Fruit fly (Drosophila melanogaster) whole organism, embryonic: ENCODE measurements around the gene MSAmiP.

Experiments used
- Ada2b ChIP-seq: fragments of 200-800 bp; sonication (Bioruptor generic); IDR thresholded peaks from 2 replicates; pipeline ENCODE4 v1.3.6; 2022; ENCODE audit warnings: missing biosample characterization, missing genetic modification characterization
- Blimp-1 ChIP-seq: fragments of 200-800 bp; sonication (Bioruptor generic); optimal IDR thresholded peaks from 3 replicates; lab custom pipeline; 2018; ENCODE audit warnings: missing biosample characterization, missing genetic modification characterization, mild to moderate bottlenecking, moderate library complexity, missing genetic modification reagents
- CG10147 ChIP-seq: fragments of 200-800 bp; sonication (Bioruptor generic); optimal IDR thresholded peaks from 2 replicates; lab custom pipeline; 2019; ENCODE audit warnings: missing biosample characterization, mild to moderate bottlenecking, missing genetic modification characterization, moderate library complexity
- CG11085 ChIP-seq: fragments of 200-800 bp; sonication (Bioruptor generic); IDR thresholded peaks from 2 replicates; pipeline ENCODE4 v1.3.6; 2022; ENCODE audit warnings: missing biosample characterization, missing genetic modification characterization
- CG11247 ChIP-seq: fragments of 200-800 bp; sonication (Bioruptor generic); IDR thresholded peaks from 2 replicates; pipeline ENCODE4 v1.3.6; 2022; ENCODE audit warnings: missing biosample characterization, missing genetic modification characterization
- CG11398 ChIP-seq: fragments of 200-800 bp; sonication (Bioruptor generic); optimal IDR thresholded peaks from 2 replicates; lab custom pipeline; 2016; ENCODE audit warnings: missing biosample characterization, missing genetic modification characterization
- CG12219 ChIP-seq: fragments of 200-800 bp; sonication (Bioruptor generic); optimal IDR thresholded peaks from 3 replicates; lab custom pipeline; 2018; ENCODE audit warnings: missing biosample characterization, mild to moderate bottlenecking, missing genetic modification characterization
- CG13894 ChIP-seq: fragments of 200-800 bp; sonication (Bioruptor generic); optimal IDR thresholded peaks from 3 replicates; lab custom pipeline; 2018; ENCODE audit warnings: missing biosample characterization, mild to moderate bottlenecking, missing genetic modification characterization, moderate library complexity
- CG14710 ChIP-seq: fragments of 200-800 bp; sonication (Bioruptor generic); optimal IDR thresholded peaks from 3 replicates; lab custom pipeline; 2019; ENCODE audit warnings: missing biosample characterization, mild to moderate bottlenecking, missing genetic modification characterization, moderate library complexity
- CG15269 ChIP-seq: fragments of 200-800 bp; sonication (Bioruptor generic); optimal IDR thresholded peaks from 2 replicates; lab custom pipeline; 2018; ENCODE audit warnings: missing biosample characterization, mild to moderate bottlenecking, missing genetic modification characterization, moderate library complexity
- CG15479 ChIP-seq: fragments of 200-800 bp; sonication (Bioruptor generic); optimal IDR thresholded peaks from 3 replicates; lab custom pipeline; 2019; ENCODE audit warnings: missing biosample characterization, mild to moderate bottlenecking, missing genetic modification characterization, moderate library complexity
- CG1647 ChIP-seq: fragments of 200-800 bp; sonication (Bioruptor generic); optimal IDR thresholded peaks from 3 replicates; lab custom pipeline; 2016; ENCODE audit warnings: missing biosample characterization, missing genetic modification characterization
- CG16863 ChIP-seq: fragments of 200-800 bp; sonication (Bioruptor generic); optimal IDR thresholded peaks from 3 replicates; lab custom pipeline; 2016; ENCODE audit warnings: missing biosample characterization, missing genetic modification characterization
- CG2129 ChIP-seq: fragments of 200-800 bp; sonication (Bioruptor generic); IDR thresholded peaks from 2 replicates; pipeline ENCODE4 v1.3.6; 2022; ENCODE audit warnings: missing biosample characterization, missing genetic modification characterization; ENCODE audit not compliant: partially characterized antibody
- CG2199 ChIP-seq: fragments of 200-800 bp; sonication (Bioruptor generic); IDR thresholded peaks from 3 replicates; pipeline ENCODE4 v1.3.6; 2022; ENCODE audit warnings: missing biosample characterization, missing genetic modification characterization
- CG2875 ChIP-seq: fragments of 200-800 bp; sonication (Bioruptor generic); optimal IDR thresholded peaks from 2 replicates; lab custom pipeline; 2017; ENCODE audit warnings: missing biosample characterization, mild to moderate bottlenecking, missing genetic modification characterization, missing genetic modification reagents
- CG31441 ChIP-seq: fragments of 200-800 bp; sonication (Bioruptor generic); IDR thresholded peaks from 2 replicates; pipeline ENCODE4 v1.3.6; 2022; ENCODE audit warnings: missing biosample characterization, missing genetic modification characterization
- CG32772 ChIP-seq: fragments of 200-800 bp; sonication (Bioruptor generic); IDR thresholded peaks from 2 replicates; pipeline ENCODE4 v1.3.6; 2022; ENCODE audit warnings: missing biosample characterization, missing genetic modification characterization
- CG5953 ChIP-seq: fragments of 200-800 bp; sonication (Bioruptor generic); IDR thresholded peaks from 2 replicates; pipeline ENCODE4 v1.3.6; 2022; ENCODE audit warnings: missing biosample characterization, missing genetic modification characterization
- CG6654 ChIP-seq: fragments of 200-800 bp; sonication (Bioruptor generic); optimal IDR thresholded peaks from 2 replicates; lab custom pipeline; 2017; ENCODE audit warnings: missing biosample characterization, mild to moderate bottlenecking, missing genetic modification characterization
- CG6689 ChIP-seq: fragments of 200-800 bp; sonication (Bioruptor generic); IDR thresholded peaks from 2 replicates; pipeline ENCODE4 v1.3.6; 2022; ENCODE audit warnings: missing biosample characterization, missing genetic modification characterization
- CG7556 ChIP-seq: fragments of 200-800 bp; sonication (Bioruptor generic); optimal IDR thresholded peaks from 2 replicates; lab custom pipeline; 2017; ENCODE audit warnings: missing biosample characterization, mild to moderate bottlenecking, missing genetic modification characterization
- CG8388 ChIP-seq: fragments of 200-800 bp; sonication (Bioruptor generic); optimal IDR thresholded peaks from 2 replicates; lab custom pipeline; 2019; ENCODE audit warnings: missing biosample characterization, mild to moderate bottlenecking, missing genetic modification characterization, moderate library complexity
- CG9817 ChIP-seq: fragments of 200-800 bp; sonication (Bioruptor generic); optimal IDR thresholded peaks from 2 replicates; lab custom pipeline; 2018; ENCODE audit warnings: missing biosample characterization, mild to moderate bottlenecking, missing genetic modification characterization, moderate library complexity
- CTCF ChIP-seq: fragments of 200-800 bp; sonication (Bioruptor generic); optimal IDR thresholded peaks from 2 replicates; lab custom pipeline; 2017; ENCODE audit warnings: missing biosample characterization, mild to moderate bottlenecking, missing genetic modification characterization, moderate library complexity
- Dll ChIP-seq: fragments of 200-800 bp; sonication (Bioruptor generic); IDR thresholded peaks from 4 replicates; pipeline ENCODE4 v1.3.6; 2022; ENCODE audit warnings: missing biosample characterization, missing genetic modification characterization; ENCODE audit not compliant: partially characterized antibody
- E2f1 ChIP-seq: fragments of 200-800 bp; sonication (Bioruptor generic); IDR thresholded peaks from 2 replicates; pipeline ENCODE4 v1.3.6; 2022; ENCODE audit warnings: missing biosample characterization, missing genetic modification characterization
- HLH4C ChIP-seq: fragments of 200-800 bp; sonication (Bioruptor generic); IDR thresholded peaks from 3 replicates; pipeline ENCODE4 v1.3.6; 2022; ENCODE audit warnings: missing biosample characterization, missing genetic modification characterization; ENCODE audit not compliant: partially characterized antibody
- Kr ChIP-seq: fragments of 200-800 bp; sonication (Bioruptor generic); optimal IDR thresholded peaks from 2 replicates; lab custom pipeline; 2017; ENCODE audit warnings: missing biosample characterization, mild to moderate bottlenecking, missing genetic modification characterization
- MBD-R2 ChIP-seq: fragments of 200-800 bp; sonication (Bioruptor generic); IDR thresholded peaks from 2 replicates; pipeline ENCODE4 v1.3.6; 2022; ENCODE audit warnings: missing biosample characterization, missing genetic modification characterization
- NC2α ChIP-seq: fragments of 200-800 bp; sonication (Bioruptor generic); optimal IDR thresholded peaks from 2 replicates; lab custom pipeline; 2016; ENCODE audit warnings: missing biosample characterization, missing genetic modification characterization
- NFAT ChIP-seq: fragments of 200-800 bp; sonication (Bioruptor generic); IDR thresholded peaks from 2 replicates; pipeline ENCODE4 v1.3.6; 2022; ENCODE audit warnings: missing biosample characterization, missing genetic modification characterization
- Usf ChIP-seq: fragments of 200-800 bp; sonication (Bioruptor generic); optimal IDR thresholded peaks from 2 replicates; lab custom pipeline; 2017; ENCODE audit warnings: missing genotype, missing biosample characterization, missing genetic modification characterization
- abd-A ChIP-seq: fragments of 200-800 bp; sonication (Bioruptor generic); optimal IDR thresholded peaks from 3 replicates; lab custom pipeline; 2019; ENCODE audit warnings: missing biosample characterization, mild to moderate bottlenecking, missing genetic modification characterization, moderate library complexity
- al ChIP-seq: fragments of 200-800 bp; sonication (Bioruptor generic); IDR thresholded peaks from 2 replicates; pipeline ENCODE4 v1.3.6; 2022; ENCODE audit warnings: missing biosample characterization, missing genetic modification characterization
- bbx ChIP-seq: fragments of 200-800 bp; sonication (Bioruptor generic); IDR thresholded peaks from 2 replicates; pipeline ENCODE4 v1.3.6; 2022; ENCODE audit warnings: missing biosample characterization, missing genetic modification characterization; ENCODE audit not compliant: partially characterized antibody
- cad ChIP-seq: fragments of >200 bp; optimal IDR thresholded peaks from 2 replicates; lab custom pipeline; 2017; ENCODE audit warnings: missing biosample characterization, missing genetic modification characterization
- cas ChIP-seq: fragments of 200-800 bp; sonication (Bioruptor generic); IDR thresholded peaks from 2 replicates; pipeline ENCODE4 v1.3.6; 2022; ENCODE audit warnings: missing biosample characterization, missing genetic modification characterization
- chinmo ChIP-seq: fragments of 200-800 bp; sonication (Bioruptor generic); IDR thresholded peaks from 4 replicates; pipeline ENCODE4 v1.3.6; 2022; ENCODE audit warnings: missing biosample characterization, missing genetic modification characterization; ENCODE audit not compliant: partially characterized antibody
- chm ChIP-seq: fragments of 200-800 bp; sonication (Bioruptor generic); IDR thresholded peaks from 2 replicates; pipeline ENCODE4 v1.3.6; 2022; ENCODE audit warnings: missing biosample characterization, missing genetic modification characterization
- cwo ChIP-seq: fragments of 200-800 bp; sonication (Bioruptor generic); optimal IDR thresholded peaks from 3 replicates; lab custom pipeline; 2017; ENCODE audit warnings: missing biosample characterization, missing genetic modification characterization, mild to moderate bottlenecking, moderate library complexity, missing genetic modification reagents
- esg ChIP-seq: fragments of 200-800 bp; sonication (Bioruptor generic); conservative IDR thresholded peaks from 2 replicates; pipeline ENCODE4 v1.3.6; 2022; ENCODE audit warnings: missing biosample characterization, missing genetic modification characterization
- eyg ChIP-seq: fragments of 200-800 bp; sonication (Bioruptor generic); optimal IDR thresholded peaks from 3 replicates; lab custom pipeline; 2016; ENCODE audit warnings: missing biosample characterization, missing genetic modification characterization
- gro ChIP-seq: fragments of 200-800 bp; sonication (Bioruptor generic); optimal IDR thresholded peaks from 2 replicates; lab custom pipeline; 2016; ENCODE audit warnings: missing biosample characterization, missing genetic modification characterization
- mam ChIP-seq: fragments of 200-800 bp; sonication (Bioruptor generic); optimal IDR thresholded peaks from 3 replicates; lab custom pipeline; 2016; ENCODE audit warnings: missing biosample characterization, missing genetic modification characterization
- org-1 ChIP-seq: fragments of 200-800 bp; sonication (Bioruptor generic); optimal IDR thresholded peaks from 2 replicates; lab custom pipeline; 2017; ENCODE audit warnings: missing biosample characterization, missing genetic modification characterization
- ro ChIP-seq: fragments of 200-800 bp; sonication (Bioruptor generic); IDR thresholded peaks from 2 replicates; pipeline ENCODE4 v1.3.6; 2022; ENCODE audit warnings: missing biosample characterization, missing genetic modification characterization
- run ChIP-seq: fragments of 200-800 bp; sonication (Bioruptor generic); optimal IDR thresholded peaks from 3 replicates; lab custom pipeline; 2018; ENCODE audit warnings: missing biosample characterization, mild to moderate bottlenecking, missing genetic modification characterization
- tna ChIP-seq: fragments of 200-800 bp; sonication (Bioruptor generic); IDR thresholded peaks from 2 replicates; pipeline ENCODE4 v1.3.6; 2022; ENCODE audit warnings: missing biosample characterization, missing genetic modification characterization; ENCODE audit not compliant: partially characterized antibody
- zfh1 ChIP-seq: fragments of 200-800 bp; sonication (Bioruptor generic); IDR thresholded peaks from 3 replicates; pipeline ENCODE4 v1.3.6; 2022; ENCODE audit warnings: missing biosample characterization, missing genetic modification characterization

Gene MSAmiP

DNA sequence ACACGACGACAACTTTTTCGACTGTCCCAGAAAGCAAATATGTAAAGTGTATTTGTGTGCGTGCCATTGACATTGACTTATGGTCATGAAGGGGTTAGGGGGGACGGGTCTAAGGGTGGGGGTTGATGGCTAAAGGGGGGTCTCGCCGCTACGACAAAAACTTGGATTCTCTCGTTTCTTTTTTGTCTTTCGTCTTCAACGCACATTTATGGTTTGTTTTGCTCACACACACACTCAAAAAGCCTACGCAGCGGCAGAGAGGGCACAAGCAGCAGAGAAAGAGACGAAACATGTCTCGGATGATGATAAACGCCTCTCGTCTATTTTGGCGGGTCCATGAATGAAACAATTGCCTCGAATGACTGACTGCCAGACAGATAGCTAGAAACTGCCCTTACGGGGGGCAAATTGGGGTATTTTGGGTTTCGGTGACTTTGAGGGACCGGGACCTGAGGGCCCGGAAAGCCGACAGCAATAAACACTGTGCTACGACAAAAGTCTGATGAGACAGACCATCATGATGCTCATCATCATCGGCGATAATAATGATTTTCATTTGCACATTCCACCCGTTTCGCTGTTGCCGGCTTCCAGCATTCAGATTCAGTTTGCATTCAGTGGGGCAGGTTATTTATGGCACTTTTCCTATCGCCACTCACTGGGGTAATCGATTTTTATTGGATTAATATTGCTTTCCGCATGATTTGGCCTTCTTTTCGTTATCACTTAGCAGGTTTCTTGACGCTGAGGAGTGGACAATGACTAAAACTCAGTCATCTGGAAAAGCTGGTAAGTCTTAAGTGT is 45.2 kb downstream of the MSAmiP start:
- TF ChIP-seq CG32772 (GFP tag; lab: Robert Waterston, UW) (no peak), esg (GFP tag; lab: Robert Waterston, UW) (no peak), chinmo (GFP tag; lab: Robert Waterston, UW) (0 out of 4 replicates have a peak, but pooled peaks have one; percentile 36), Dll (GFP tag; lab: Robert Waterston, UW) (no peak), chm (GFP tag; lab: Robert Waterston, UW) (0 out of 2 replicates have a peak, but pooled peaks have one; percentile 25), CG31441 (GFP tag; lab: Robert Waterston, UW) (no peak), abd-A (tag; lab: Kevin White, UChicago) (peak; percentile 98), zfh1 (GFP tag; lab: Robert Waterston, UW) (no peak), CG2199 (no peak), CG8388 (GFP tag; lab: Kevin White, UChicago) (no peak), al (no peak), Blimp-1 (no peak), HLH4C (no peak), CG11085 (GFP tag; lab: Robert Waterston, UW) (no peak), gro (GFP tag; lab: Kevin White, UChicago) (no peak), CG2875 (GFP tag; lab: Kevin White, UChicago) (no peak), CG14710 (tag; lab: Kevin White, UChicago) (no peak), run (no peak), E2f1 (GFP tag; lab: Robert Waterston, UW) (no peak), ro (GFP tag; lab: Robert Waterston, UW) (no peak), CG6654 (GFP tag; lab: Kevin White, UChicago) (no peak), CG12219 (no peak), CG1647 (no peak), Ada2b (GFP tag; lab: Robert Waterston, UW) (no peak), Kr (GFP tag; lab: Kevin White, UChicago) (no peak), cad (GFP tag; lab: Kevin White, UChicago) (no peak), CG16863 (GFP tag; lab: Kevin White, UChicago) (no peak), CG2129 (GFP tag; lab: Robert Waterston, UW) (no peak), CG7556 (GFP tag; lab: Kevin White, UChicago) (no peak), bbx (GFP tag; lab: Robert Waterston, UW) (no peak), Usf (GFP tag; lab: Kevin White, UChicago) (no peak), mam (no peak), CG9817 (tag; lab: Kevin White, UChicago) (no peak), CG15269 (tag; lab: Kevin White, UChicago) (no peak), CG6689 (GFP tag; lab: Robert Waterston, UW) (no peak), CG11398 (GFP tag; lab: Kevin White, UChicago) (no peak), eyg (GFP tag; lab: Kevin White, UChicago) (no peak), cwo (GFP tag; lab: Kevin White, UChicago) (no peak), tna (GFP tag; lab: Robert Waterston, UW) (no peak), CTCF (no peak), CG15479 (GFP tag; lab: Kevin White, UChicago) (no peak), NC2α (GFP tag; lab: Kevin White, UChicago) (no peak), CG11247 (GFP tag; lab: Robert Waterston, UW) (no peak), org-1 (GFP tag; lab: Kevin White, UChicago) (no peak), NFAT (GFP tag; lab: Robert Waterston, UW) (peak; percentile 44; the same call in 1 of the 2 replicates), cas (GFP tag; lab: Robert Waterston, UW) (no peak), MBD-R2 (no peak), CG10147 (GFP tag; lab: Kevin White, UChicago) (no peak), CG13894 (tag; lab: Kevin White, UChicago) (peak; percentile 58), CG5953 (no peak)
